Fruit fly (Drosophila melanogaster) whole organism, embryonic: Measurements from ENCODE around the gene p115.
A peak's percentile ranks its signal among the peaks of the same experiment; 100 is the strongest.

Source experiments
- ATbp ChIP-seq: fragments of 200-800 bp; sonication (Bioruptor generic); optimal IDR thresholded peaks from 2 replicates; lab custom pipeline; 2017; ENCODE audit warnings: missing biosample characterization, mild to moderate bottlenecking, missing genetic modification characterization, missing genetic modification reagents
- Ada2b ChIP-seq: fragments of 200-800 bp; sonication (Bioruptor generic); IDR thresholded peaks from 2 replicates; pipeline ENCODE4 v1.3.6; 2022; ENCODE audit warnings: missing biosample characterization, missing genetic modification characterization
- C15 ChIP-seq: fragments of 200-800 bp; sonication (Bioruptor generic); IDR thresholded peaks from 3 replicates; pipeline ENCODE4 v1.3.6; 2022; ENCODE audit warnings: missing biosample characterization, missing genetic modification characterization
- CG10274 ChIP-seq: fragments of 200-800 bp; sonication (Bioruptor generic); optimal IDR thresholded peaks from 3 replicates; lab custom pipeline; 2017; ENCODE audit warnings: missing biosample characterization, mild to moderate bottlenecking, missing genetic modification characterization
- CG11398 ChIP-seq: fragments of 200-800 bp; sonication (Bioruptor generic); optimal IDR thresholded peaks from 2 replicates; lab custom pipeline; 2016; ENCODE audit warnings: missing biosample characterization, missing genetic modification characterization
- CG11560 ChIP-seq: fragments of 200-800 bp; sonication (Bioruptor generic); IDR thresholded peaks from 3 replicates; pipeline ENCODE4 v1.3.6; 2022; ENCODE audit warnings: missing biosample characterization, missing genetic modification characterization
- CG12942 ChIP-seq: fragments of 200-800 bp; sonication (Bioruptor generic); optimal IDR thresholded peaks from 3 replicates; lab custom pipeline; 2016; ENCODE audit warnings: missing biosample characterization, missing genetic modification characterization
- CG13123 ChIP-seq: fragments of 200-800 bp; sonication (Bioruptor generic); optimal IDR thresholded peaks from 2 replicates; lab custom pipeline; 2016; ENCODE audit warnings: missing biosample characterization, missing genetic modification characterization
- CG18262 ChIP-seq: fragments of 200-800 bp; optimal IDR thresholded peaks from 3 replicates; lab custom pipeline; 2019; ENCODE audit warnings: missing biosample characterization, mild to moderate bottlenecking, missing genetic modification characterization, moderate library complexity
- CG18599 ChIP-seq: fragments of 200-800 bp; sonication (Bioruptor generic); optimal IDR thresholded peaks from 3 replicates; lab custom pipeline; 2017; ENCODE audit warnings: missing biosample characterization, missing genetic modification characterization, mild to moderate bottlenecking, moderate library complexity, missing genetic modification reagents
- CG30431 ChIP-seq: fragments of 200-800 bp; sonication (Bioruptor generic); optimal IDR thresholded peaks from 2 replicates; lab custom pipeline; 2017; ENCODE audit warnings: missing biosample characterization, missing genetic modification characterization
- CG31224 ChIP-seq: fragments of 200-800 bp; sonication (Bioruptor generic); IDR thresholded peaks from 2 replicates; pipeline ENCODE4 v1.3.6; 2022; ENCODE audit warnings: missing biosample characterization, missing genetic modification characterization
- CG34422 ChIP-seq: fragments of 200-800 bp; sonication (Bioruptor generic); IDR thresholded peaks from 3 replicates; pipeline ENCODE4 v1.3.6; 2022; ENCODE audit warnings: missing biosample characterization, missing genetic modification characterization
- CG3838 ChIP-seq: fragments of 200-800 bp; sonication (Bioruptor generic); optimal IDR thresholded peaks from 3 replicates; lab custom pipeline; 2016; ENCODE audit warnings: missing biosample characterization, missing genetic modification characterization
- CG3847 ChIP-seq: fragments of 200-800 bp; sonication (Bioruptor generic); IDR thresholded peaks from 2 replicates; pipeline ENCODE4 v1.3.6; 2022; ENCODE audit warnings: missing biosample characterization, missing genetic modification characterization
- CG3995 ChIP-seq: fragments of 200-800 bp; sonication (Bioruptor generic); optimal IDR thresholded peaks from 3 replicates; lab custom pipeline; 2016; ENCODE audit warnings: missing biosample characterization, missing genetic modification characterization
- CG4328 ChIP-seq: fragments of 200-800 bp; sonication (Bioruptor generic); optimal IDR thresholded peaks from 3 replicates; lab custom pipeline; 2017; ENCODE audit warnings: missing biosample characterization, missing genetic modification reagents, missing genetic modification characterization
- CG4424 ChIP-seq: fragments of 200-800 bp; sonication (Bioruptor generic); optimal IDR thresholded peaks from 3 replicates; lab custom pipeline; 2016; ENCODE audit warnings: missing biosample characterization, missing genetic modification characterization
- CG6175 ChIP-seq: fragments of 200-800 bp; sonication (Bioruptor generic); IDR thresholded peaks from 3 replicates; pipeline ENCODE4 v1.3.6; 2022; ENCODE audit warnings: missing biosample characterization, missing genetic modification characterization
- CG7357 ChIP-seq: fragments of 200-800 bp; sonication (Bioruptor generic); IDR thresholded peaks from 3 replicates; pipeline ENCODE4 v1.3.6; 2022; ENCODE audit warnings: missing biosample characterization, missing genetic modification characterization
- CTCF ChIP-seq: fragments of 200-800 bp; sonication (Bioruptor generic); optimal IDR thresholded peaks from 2 replicates; lab custom pipeline; 2017; ENCODE audit warnings: missing biosample characterization, mild to moderate bottlenecking, missing genetic modification characterization, moderate library complexity
- Elba2 ChIP-seq: fragments of 200-800 bp; sonication (Bioruptor generic); optimal IDR thresholded peaks from 3 replicates; lab custom pipeline; 2016; ENCODE audit warnings: missing biosample characterization, missing genetic modification characterization
- HLHmδ ChIP-seq: fragments of 200-800 bp; sonication (Bioruptor generic); optimal IDR thresholded peaks from 2 replicates; lab custom pipeline; 2018; ENCODE audit warnings: missing biosample characterization, mild to moderate bottlenecking, missing genetic modification characterization, moderate library complexity
- MESR4 ChIP-seq: fragments of 200-800 bp; sonication (Bioruptor generic); optimal IDR thresholded peaks from 2 replicates; lab custom pipeline; 2018; ENCODE audit warnings: missing biosample characterization, mild to moderate bottlenecking, missing genetic modification characterization, moderate library complexity
- Max ChIP-seq: fragments of 200-800 bp; sonication (Bioruptor generic); optimal IDR thresholded peaks from 2 replicates; lab custom pipeline; 2016; ENCODE audit warnings: missing biosample characterization, mild to moderate bottlenecking, missing genetic modification characterization
- Optix ChIP-seq: fragments of 200-800 bp; sonication (Bioruptor generic); IDR thresholded peaks from 3 replicates; pipeline ENCODE4 v1.3.6; 2022; ENCODE audit warnings: missing biosample characterization, missing genetic modification characterization
- PHDP ChIP-seq: fragments of 200-800 bp; sonication (Bioruptor generic); optimal IDR thresholded peaks from 3 replicates; lab custom pipeline; 2018; ENCODE audit warnings: missing biosample characterization, mild to moderate bottlenecking, missing genetic modification characterization, moderate library complexity
- Pdp1 ChIP-seq, 2 experiments: fragments of 200-800 bp; sonication (Bioruptor generic); optimal IDR thresholded peaks; 3 replicates each; lab custom pipeline; 2016; ENCODE audit warnings: missing biosample characterization in 2 of 2, missing genetic modification characterization in 2 of 2, mild to moderate bottlenecking in 1 of 2, moderate library complexity in 1 of 2
- Six4 ChIP-seq: fragments of 200-800 bp; sonication (Bioruptor generic); optimal IDR thresholded peaks from 2 replicates; lab custom pipeline; 2016; ENCODE audit warnings: missing biosample characterization, missing genetic modification characterization
- TFAM ChIP-seq: fragments of 200-800 bp; sonication (Bioruptor generic); optimal IDR thresholded peaks from 2 replicates; lab custom pipeline; 2017; ENCODE audit warnings: missing biosample characterization, missing genetic modification characterization, inconsistent platforms
- abd-A ChIP-seq: fragments of 200-800 bp; sonication (Bioruptor generic); optimal IDR thresholded peaks from 3 replicates; lab custom pipeline; 2019; ENCODE audit warnings: missing biosample characterization, mild to moderate bottlenecking, missing genetic modification characterization, moderate library complexity
- ash1 ChIP-seq: fragments of 200-800 bp; sonication (Bioruptor generic); optimal IDR thresholded peaks from 2 replicates; lab custom pipeline; 2018; ENCODE audit warnings: missing biosample characterization, mild to moderate bottlenecking, missing genetic modification characterization
- br ChIP-seq: fragments of >200 bp; optimal IDR thresholded peaks from 2 replicates; lab custom pipeline; 2017
- chif ChIP-seq, 2 experiments: fragments of 200-800 bp; sonication (Bioruptor generic); optimal IDR thresholded peaks; 3 replicates each; lab custom pipeline; 2016; ENCODE audit warnings: missing biosample characterization in 2 of 2, missing genetic modification characterization in 2 of 2
- crc ChIP-seq: fragments of 200-800 bp; sonication (Bioruptor generic); optimal IDR thresholded peaks from 2 replicates; lab custom pipeline; 2016; ENCODE audit warnings: missing biosample characterization, missing genetic modification characterization
- croc ChIP-seq: fragments of 200-800 bp; sonication (Bioruptor generic); conservative IDR thresholded peaks from 3 replicates; pipeline ENCODE4 v1.3.6; 2022; ENCODE audit warnings: missing biosample characterization, missing genetic modification characterization
- dimm ChIP-seq: fragments of 200-800 bp; sonication (Bioruptor generic); IDR thresholded peaks from 2 replicates; pipeline ENCODE4 v1.3.6; 2022; ENCODE audit warnings: missing biosample characterization, missing genetic modification characterization
- fu2 ChIP-seq: fragments of 200-800 bp; sonication (Bioruptor generic); optimal IDR thresholded peaks from 2 replicates; lab custom pipeline; 2016; ENCODE audit warnings: missing biosample characterization, missing genetic modification characterization
- jigr1 ChIP-seq: fragments of 200-800 bp; sonication (Bioruptor generic); IDR thresholded peaks from 3 replicates; pipeline ENCODE4 v1.3.6; 2022; ENCODE audit warnings: missing biosample characterization, missing genetic modification characterization
- maf-S ChIP-seq: fragments of 200-800 bp; sonication (Bioruptor generic); optimal IDR thresholded peaks from 2 replicates; lab custom pipeline; 2016; ENCODE audit warnings: missing biosample characterization, missing genetic modification characterization
- org-1 ChIP-seq: fragments of 200-800 bp; sonication (Bioruptor generic); optimal IDR thresholded peaks from 2 replicates; lab custom pipeline; 2017; ENCODE audit warnings: missing biosample characterization, missing genetic modification characterization
- pfk ChIP-seq: fragments of 200-800 bp; sonication (Bioruptor generic); optimal IDR thresholded peaks from 2 replicates; lab custom pipeline; 2018; ENCODE audit warnings: missing biosample characterization, mild to moderate bottlenecking, missing genetic modification characterization, moderate library complexity
- psq ChIP-seq: fragments of 200-800 bp; sonication (Bioruptor generic); optimal IDR thresholded peaks from 2 replicates; lab custom pipeline; 2017; ENCODE audit warnings: missing biosample characterization, missing genetic modification characterization
- sd ChIP-seq: fragments of 200-800 bp; sonication (Bioruptor generic); optimal IDR thresholded peaks from 3 replicates; lab custom pipeline; 2018; ENCODE audit warnings: missing biosample characterization, mild to moderate bottlenecking, missing genetic modification characterization, moderate library complexity
- shn ChIP-seq: fragments of 200-800 bp; sonication (Bioruptor generic); optimal IDR thresholded peaks from 3 replicates; lab custom pipeline; 2016; ENCODE audit warnings: missing biosample characterization, missing genetic modification characterization
- sim ChIP-seq: fragments of 200-800 bp; sonication (Bioruptor generic); IDR thresholded peaks from 2 replicates; pipeline ENCODE4 v1.3.6; 2022; ENCODE audit warnings: missing biosample characterization, missing genetic modification characterization
- sima ChIP-seq: fragments of 200-800 bp; sonication (Bioruptor generic); optimal IDR thresholded peaks from 2 replicates; lab custom pipeline; 2016; ENCODE audit warnings: missing biosample characterization, missing genetic modification characterization
- stwl ChIP-seq: fragments of 200-800 bp; sonication (Bioruptor generic); optimal IDR thresholded peaks from 3 replicates; lab custom pipeline; 2018; ENCODE audit warnings: missing biosample characterization, mild to moderate bottlenecking, missing genetic modification characterization, moderate library complexity
- tio ChIP-seq: fragments of 200-800 bp; sonication (Bioruptor generic); optimal IDR thresholded peaks from 2 replicates; lab custom pipeline; 2017; ENCODE audit warnings: missing biosample characterization, missing genetic modification characterization, inconsistent platforms
- zen2 ChIP-seq: fragments of 200-800 bp; sonication (Bioruptor generic); IDR thresholded peaks from 3 replicates; pipeline ENCODE4 v1.3.6; 2022; ENCODE audit warnings: missing biosample characterization, missing genetic modification characterization; ENCODE audit not compliant: partially characterized antibody
- zfh1 ChIP-seq: fragments of 200-800 bp; sonication (Bioruptor generic); IDR thresholded peaks from 3 replicates; pipeline ENCODE4 v1.3.6; 2022; ENCODE audit warnings: missing biosample characterization, missing genetic modification characterization

p115 gene

dm6 chrX:7933210-7933915 lies 39.5 kb downstream of the p115 start, which contains the start of the genes Dhdds and RpS14a (continued):
- TF ChIP-seq PHDP (tag; lab: Kevin White, UChicago) (peak; percentile 64), jigr1 (GFP tag; lab: Robert Waterston, UW) (no peak), br (lab: Kevin White, UChicago) (no peak), dimm (no peak), croc (no peak), zen2 (GFP tag; lab: Robert Waterston, UW) (peak; percentile 72; the same call in 2 of the 3 replicates), pfk (GFP tag; lab: Kevin White, UChicago) (peak; percentile 41), zfh1 (GFP tag; lab: Robert Waterston, UW) (0 out of 3 replicates have a peak, but pooled peaks have one; percentile 15), HLHmδ (GFP tag; lab: Kevin White, UChicago) (peak; percentile 77), CG3847 (peak; percentile 47), CG4328 (GFP tag; lab: Kevin White, UChicago) (peak; percentile 74), CG4424 (peak; percentile 77), CG18599 (GFP tag; lab: Kevin White, UChicago) (peak; percentile 67), CG3995 (GFP tag; lab: Kevin White, UChicago) (peak; percentile 8), CG18262 (peak; percentile 54), ash1 (GFP tag; lab: Kevin White, UChicago) (no peak), Ada2b (no peak), Max (GFP tag; lab: Kevin White, UChicago) (peak; percentile 56), fu2 (no peak), sima (GFP tag; lab: Kevin White, UChicago) (no peak), CG11560 (tag; lab: Robert Waterston, UW) (peak; percentile 70; the same call in 2 of the 3 replicates), CG13123 (GFP tag; lab: Kevin White, UChicago) (no peak), Elba2 (GFP tag; lab: Kevin White, UChicago) (peak; percentile 25), MESR4 (GFP tag; lab: Kevin White, UChicago) (peak; percentile 86), abd-A (tag; lab: Kevin White, UChicago) (no peak), CG12942 (no peak), CG34422 (GFP tag; lab: Robert Waterston, UW) (peak; percentile 23; the same call in 1 of the 3 replicates), TFAM (GFP tag; lab: Kevin White, UChicago) (no peak), psq (GFP tag; lab: Kevin White, UChicago) (no peak), CG31224 (GFP tag; lab: Robert Waterston, UW) (peak; percentile 37; the same call in 1 of the 2 replicates), org-1 (GFP tag; lab: Kevin White, UChicago) (peak; percentile 54), CG6175 (GFP tag; lab: Robert Waterston, UW) (no peak), shn (GFP tag; lab: Kevin White, UChicago) (peak; percentile 4), CG30431 (GFP tag; lab: Kevin White, UChicago) (peak; percentile 20), sim (GFP tag; lab: Robert Waterston, UW) (no peak), C15 (GFP tag; lab: Robert Waterston, UW) (no peak), crc (no peak), chif (GFP tag; optimal IDR thresholded peaks at IDR 0.05; lab: Kevin White, UChicago) (peak; percentile 12 to 59), Six4 (peak; percentile 11), stwl (no peak), CG11398 (peak; percentile 25), tio (GFP tag; lab: Kevin White, UChicago) (no peak), CTCF (GFP tag; lab: Kevin White, UChicago) (peak; percentile 37), ATbp (GFP tag; lab: Kevin White, UChicago) (no peak), sd (tag; lab: Kevin White, UChicago) (peak; percentile 9), CG3838 (GFP tag; lab: Kevin White, UChicago) (peak; percentile 22), maf-S (GFP tag; lab: Kevin White, UChicago) (peak; percentile 18), Optix (no peak; the same call in 2 of the 3 replicates), CG7357 (no peak), CG10274 (GFP tag; lab: Kevin White, UChicago) (peak; percentile 33), Pdp1 (GFP tag; optimal IDR thresholded peaks at IDR 0.05; lab: Kevin White, UChicago) (peak; percentile 28 to 48)
